Worm (Caenorhabditis elegans): Measurements from ENCODE around the gene str-115.

ce11 chrV:11282272-11282671, 13.4 kb downstream of the str-115 start, which contains the start of gene gly-20:
- TF ChIP-seq lir-3 (tag; optimal IDR thresholded peaks at IDR 0.05; ENCODE audit: poor library complexity) (no peak), efl-1 (optimal IDR thresholded peaks at IDR 0.05) (no peak), efl-1 (GFP tag; optimal IDR thresholded peaks at IDR 0.05 in 1 of 2) (no peak), lsy-2 (tag; optimal IDR thresholded peaks at IDR 0.05) (no peak)
